Fruit fly (Drosophila melanogaster) whole organism, embryonic: ENCODE data around the gene Targ3.

Experiments
- Adf1 ChIP-seq: fragments of 200-800 bp; sonication (Bioruptor generic); IDR thresholded peaks from 2 replicates; pipeline ENCODE4 v1.3.6; 2022; ENCODE audit warnings: missing biosample characterization, missing genetic modification characterization
- Aef1 ChIP-seq: fragments of 200-800 bp; sonication (Bioruptor generic); IDR thresholded peaks from 3 replicates; pipeline ENCODE4 v1.3.6; 2022; ENCODE audit warnings: missing biosample characterization, missing genetic modification characterization
- Atf6 ChIP-seq: fragments of 200-800 bp; sonication (Bioruptor generic); IDR thresholded peaks from 2 replicates; pipeline ENCODE4 v1.3.6; 2022; ENCODE audit warnings: missing biosample characterization, missing genetic modification characterization
- B-H1 ChIP-seq: fragments of 200-800 bp; sonication (Bioruptor generic); IDR thresholded peaks from 3 replicates; pipeline ENCODE4 v1.3.6; 2022; ENCODE audit warnings: missing biosample characterization, missing genetic modification characterization
- Bdp1 ChIP-seq: fragments of 200-800 bp; sonication (Bioruptor generic); optimal IDR thresholded peaks from 3 replicates; lab custom pipeline; 2016; ENCODE audit warnings: missing biosample characterization, missing genetic modification characterization
- CG10654 ChIP-seq: fragments of 200-800 bp; sonication (Bioruptor generic); optimal IDR thresholded peaks from 2 replicates; lab custom pipeline; 2016; ENCODE audit warnings: missing biosample characterization, missing genetic modification characterization
- CG14050 ChIP-seq: fragments of 200-800 bp; sonication (Bioruptor generic); IDR thresholded peaks from 3 replicates; pipeline ENCODE4 v1.3.6; 2022; ENCODE audit warnings: missing biosample characterization, missing genetic modification characterization
- CG14710 ChIP-seq: fragments of 200-800 bp; sonication (Bioruptor generic); optimal IDR thresholded peaks from 3 replicates; lab custom pipeline; 2019; ENCODE audit warnings: missing biosample characterization, mild to moderate bottlenecking, missing genetic modification characterization, moderate library complexity
- CG17829 ChIP-seq: fragments of 200-800 bp; optimal IDR thresholded peaks from 2 replicates; lab custom pipeline; 2019; ENCODE audit warnings: missing biosample characterization, mild to moderate bottlenecking, missing genetic modification characterization, moderate library complexity
- CG18011 ChIP-seq: fragments of 200-800 bp; sonication (Bioruptor generic); optimal IDR thresholded peaks from 2 replicates; lab custom pipeline; 2017; ENCODE audit warnings: missing biosample characterization, missing genetic modification characterization, mild to moderate bottlenecking, moderate library complexity, missing genotype
- CG18476 ChIP-seq: fragments of 200-800 bp; sonication (Bioruptor generic); optimal IDR thresholded peaks from 2 replicates; lab custom pipeline; 2016; ENCODE audit warnings: missing biosample characterization, mild to moderate bottlenecking, missing genetic modification characterization
- CG2199 ChIP-seq: fragments of 200-800 bp; sonication (Bioruptor generic); IDR thresholded peaks from 3 replicates; pipeline ENCODE4 v1.3.6; 2022; ENCODE audit warnings: missing biosample characterization, missing genetic modification characterization
- CG34224 ChIP-seq: fragments of 200-800 bp; sonication (Bioruptor generic); IDR thresholded peaks from 3 replicates; pipeline ENCODE4 v1.3.6; 2022; ENCODE audit warnings: missing biosample characterization, missing genetic modification characterization; ENCODE audit not compliant: partially characterized antibody
- CG34376 ChIP-seq: fragments of 200-800 bp; sonication (Bioruptor generic); optimal IDR thresholded peaks from 2 replicates; lab custom pipeline; 2018; ENCODE audit warnings: missing biosample characterization, mild to moderate bottlenecking, missing genetic modification characterization
- CG34422 ChIP-seq: fragments of 200-800 bp; sonication (Bioruptor generic); IDR thresholded peaks from 3 replicates; pipeline ENCODE4 v1.3.6; 2022; ENCODE audit warnings: missing biosample characterization, missing genetic modification characterization
- CG3838 ChIP-seq: fragments of 200-800 bp; sonication (Bioruptor generic); optimal IDR thresholded peaks from 3 replicates; lab custom pipeline; 2016; ENCODE audit warnings: missing biosample characterization, missing genetic modification characterization
- CG4617 ChIP-seq: fragments of 200-800 bp; sonication (Bioruptor generic); optimal IDR thresholded peaks from 3 replicates; lab custom pipeline; 2016; ENCODE audit warnings: missing biosample characterization, missing genetic modification characterization, borderline replicate concordance
- CG6683 ChIP-seq: fragments of 200-800 bp; sonication (Bioruptor generic); optimal IDR thresholded peaks from 2 replicates; lab custom pipeline; 2017; ENCODE audit warnings: missing biosample characterization, mild to moderate bottlenecking, missing genetic modification characterization, missing genetic modification reagents
- CG6765 ChIP-seq: fragments of 200-800 bp; sonication (Bioruptor generic); optimal IDR thresholded peaks from 3 replicates; lab custom pipeline; 2017; ENCODE audit warnings: missing biosample characterization, mild to moderate bottlenecking, missing genetic modification characterization
- CG7987 ChIP-seq: fragments of 200-800 bp; sonication (Bioruptor generic); optimal IDR thresholded peaks from 2 replicates; lab custom pipeline; 2018; ENCODE audit warnings: missing biosample characterization, mild to moderate bottlenecking, missing genetic modification characterization, moderate library complexity
- CG9609 ChIP-seq: fragments of 200-800 bp; sonication (Bioruptor generic); optimal IDR thresholded peaks from 3 replicates; lab custom pipeline; 2016; ENCODE audit warnings: missing biosample characterization, missing genetic modification characterization
- CG9797 ChIP-seq: fragments of 200-800 bp; sonication (Bioruptor generic); optimal IDR thresholded peaks from 3 replicates; lab custom pipeline; 2018; ENCODE audit warnings: missing biosample characterization, mild to moderate bottlenecking, missing genetic modification characterization
- CG9876 ChIP-seq: fragments of 200-800 bp; sonication (Bioruptor generic); optimal IDR thresholded peaks from 2 replicates; lab custom pipeline; 2016; ENCODE audit warnings: missing biosample characterization, missing genetic modification characterization
- CkIIα-i1 ChIP-seq: fragments of 200-800 bp; sonication (Bioruptor generic); IDR thresholded peaks from 2 replicates; pipeline ENCODE4 v1.3.6; 2022; ENCODE audit warnings: missing biosample characterization, missing genetic modification characterization
- Dp ChIP-seq: fragments of 200-800 bp; sonication (Bioruptor generic); optimal IDR thresholded peaks from 2 replicates; lab custom pipeline; 2018; ENCODE audit warnings: missing biosample characterization, mild to moderate bottlenecking, missing genetic modification characterization, moderate library complexity
- E2f2 ChIP-seq: fragments of 200-800 bp; sonication (Bioruptor generic); IDR thresholded peaks from 2 replicates; pipeline ENCODE4 v1.3.6; 2022; ENCODE audit warnings: missing biosample characterization, missing genetic modification characterization
- Ets97D ChIP-seq: fragments of 200-800 bp; sonication (Bioruptor generic); optimal IDR thresholded peaks from 3 replicates; lab custom pipeline; 2016; ENCODE audit warnings: missing biosample characterization, missing genetic modification characterization
- Lim3 ChIP-seq: fragments of 200-800 bp; sonication (Bioruptor generic); IDR thresholded peaks from 2 replicates; pipeline ENCODE4 v1.3.6; 2022; ENCODE audit warnings: missing biosample characterization, missing genetic modification characterization
- Meics ChIP-seq: fragments of 200-800 bp; sonication (Bioruptor generic); optimal IDR thresholded peaks from 2 replicates; lab custom pipeline; 2017; ENCODE audit warnings: missing biosample characterization, mild to moderate bottlenecking, missing genetic modification characterization
- Myb ChIP-seq: fragments of 200-800 bp; sonication (Bioruptor generic); optimal IDR thresholded peaks from 2 replicates; lab custom pipeline; 2016; ENCODE audit warnings: missing biosample characterization, missing genetic modification characterization
- NFAT ChIP-seq: fragments of 200-800 bp; sonication (Bioruptor generic); IDR thresholded peaks from 2 replicates; pipeline ENCODE4 v1.3.6; 2022; ENCODE audit warnings: missing biosample characterization, missing genetic modification characterization
- NfI ChIP-seq: fragments of 200-800 bp; sonication (Bioruptor generic); optimal IDR thresholded peaks from 3 replicates; lab custom pipeline; 2018; ENCODE audit warnings: missing biosample characterization, mild to moderate bottlenecking, missing genetic modification characterization, moderate library complexity
- Ptx1 ChIP-seq: fragments of 200-800 bp; sonication (Bioruptor generic); IDR thresholded peaks from 2 replicates; pipeline ENCODE4 v1.3.6; 2022; ENCODE audit warnings: missing biosample characterization, missing genetic modification characterization
- Rfx ChIP-seq: fragments of 200-800 bp; sonication (Bioruptor generic); IDR thresholded peaks from 2 replicates; pipeline ENCODE4 v1.3.6; 2022; ENCODE audit warnings: missing biosample characterization, missing genetic modification characterization
- Sry-δ ChIP-seq: fragments of 200-800 bp; sonication (Bioruptor generic); optimal IDR thresholded peaks from 2 replicates; lab custom pipeline; 2016; ENCODE audit warnings: missing biosample characterization, missing genetic modification characterization
- Trl ChIP-seq, 3 experiments: fragments of >200 bp in 2 of 3; fragments of 200-800 bp in 1 of 3; sonication (Bioruptor generic) in 1 of 3; optimal IDR thresholded peaks; 2 replicates in 1 of 3; 3 replicates in 2 of 3; lab custom pipeline; 2016 to 2017; ENCODE audit warnings: missing biosample characterization in 1 of 3, missing genetic modification characterization in 1 of 3
- Usf ChIP-seq: fragments of 200-800 bp; sonication (Bioruptor generic); optimal IDR thresholded peaks from 2 replicates; lab custom pipeline; 2017; ENCODE audit warnings: missing genotype, missing biosample characterization, missing genetic modification characterization
- bigmax ChIP-seq: fragments of 200-800 bp; sonication (Bioruptor generic); optimal IDR thresholded peaks from 2 replicates; lab custom pipeline; 2018; ENCODE audit warnings: missing biosample characterization, mild to moderate bottlenecking, missing genetic modification characterization
- cg ChIP-seq: fragments of 200-800 bp; sonication (Bioruptor generic); optimal IDR thresholded peaks from 3 replicates; lab custom pipeline; 2019; ENCODE audit warnings: missing biosample characterization, mild to moderate bottlenecking, missing genetic modification characterization, moderate library complexity
- ftz-f1 ChIP-seq: fragments of 200-800 bp; sonication (Bioruptor generic); optimal IDR thresholded peaks from 2 replicates; lab custom pipeline; 2016; ENCODE audit warnings: missing biosample characterization, missing genetic modification characterization
- grau ChIP-seq: fragments of 200-800 bp; optimal IDR thresholded peaks from 3 replicates; lab custom pipeline; 2019; ENCODE audit warnings: missing biosample characterization, mild to moderate bottlenecking, missing genetic modification characterization, moderate library complexity
- klu ChIP-seq: fragments of 200-800 bp; sonication (Bioruptor generic); IDR thresholded peaks from 2 replicates; pipeline ENCODE4 v1.3.6; 2022; ENCODE audit warnings: missing biosample characterization, missing genetic modification characterization
- lbe ChIP-seq: fragments of 200-800 bp; sonication (Bioruptor generic); optimal IDR thresholded peaks from 2 replicates; lab custom pipeline; 2016; ENCODE audit warnings: missing biosample characterization, mild to moderate bottlenecking, missing genetic modification characterization
- mirr ChIP-seq: fragments of 200-800 bp; sonication (Bioruptor generic); optimal IDR thresholded peaks from 3 replicates; lab custom pipeline; 2018; ENCODE audit warnings: missing biosample characterization, mild to moderate bottlenecking, missing genetic modification characterization
- nerfin-1 ChIP-seq: fragments of 200-800 bp; sonication (Bioruptor generic); optimal IDR thresholded peaks from 3 replicates; lab custom pipeline; 2019; ENCODE audit warnings: missing biosample characterization, mild to moderate bottlenecking, missing genetic modification characterization, moderate library complexity
- repo ChIP-seq: fragments of 200-800 bp; sonication (Bioruptor generic); optimal IDR thresholded peaks from 2 replicates; lab custom pipeline; 2016; ENCODE audit warnings: missing biosample characterization, missing genetic modification characterization
- sd ChIP-seq: fragments of 200-800 bp; sonication (Bioruptor generic); optimal IDR thresholded peaks from 3 replicates; lab custom pipeline; 2018; ENCODE audit warnings: missing biosample characterization, mild to moderate bottlenecking, missing genetic modification characterization, moderate library complexity
- slou ChIP-seq: fragments of 200-800 bp; sonication (Bioruptor generic); optimal IDR thresholded peaks from 3 replicates; lab custom pipeline; 2016; ENCODE audit warnings: missing biosample characterization, missing genetic modification characterization
- sug ChIP-seq: fragments of 200-800 bp; optimal IDR thresholded peaks from 2 replicates; lab custom pipeline; 2019; ENCODE audit warnings: missing biosample characterization, mild to moderate bottlenecking, missing genetic modification characterization, moderate library complexity
- yki ChIP-seq: fragments of >200 bp; optimal IDR thresholded peaks from 3 replicates; lab custom pipeline; 2018

Gene Targ3

dm6 chr3L:21175531-21176271 lies 20.9 kb upstream of the Targ3 start (continued):
- 0 out of 2 replicates have a peak, but pooled peaks have one; percentile 30 for TF ChIP-seq Rfx (GFP tag; lab: Robert Waterston, UW)
- peak; percentile 50 for TF ChIP-seq nerfin-1 (tag; lab: Kevin White, UChicago)
- TF ChIP-seq Adf1, result peak; percentile 35; the same call in 1 of the 2 replicates
- peak; percentile 70 for TF ChIP-seq Ets97D (GFP tag; lab: Kevin White, UChicago)
- TF ChIP-seq Atf6 (GFP tag; lab: Robert Waterston, UW), result 0 out of 2 replicates have a peak, but pooled peaks have one; percentile 9
- peak; percentile 60 for TF ChIP-seq E2f2 (GFP tag; lab: Robert Waterston, UW)
- TF ChIP-seq yki (lab: Kevin White, UChicago), result no peak
- TF ChIP-seq CG9797 (GFP tag; lab: Kevin White, UChicago), result peak; percentile 97
- peak; percentile 65 for TF ChIP-seq CG14710 (tag; lab: Kevin White, UChicago)
- TF ChIP-seq slou (GFP tag; lab: Kevin White, UChicago), result no peak
- TF ChIP-seq Sry-δ (GFP tag; lab: Kevin White, UChicago), result peak; percentile 66
- TF ChIP-seq CG9609 (GFP tag; lab: Kevin White, UChicago), result no peak
- no peak for TF ChIP-seq NfI (GFP tag; lab: Kevin White, UChicago)
- no peak for TF ChIP-seq repo (GFP tag; lab: Kevin White, UChicago)
- TF ChIP-seq Myb (GFP tag; lab: Kevin White, UChicago), result peak; percentile 99
- no peak for TF ChIP-seq CG7987 (GFP tag; lab: Kevin White, UChicago)
- no peak for TF ChIP-seq NFAT (GFP tag; lab: Robert Waterston, UW)
- no peak for TF ChIP-seq Usf
- TF ChIP-seq CG18011 (GFP tag; lab: Kevin White, UChicago), result no peak
- TF ChIP-seq CG6765, result no peak
- no peak for TF ChIP-seq Meics
- no peak for TF ChIP-seq Ptx1
- peak; percentile 33 for TF ChIP-seq CG17829 (tag; lab: Kevin White, UChicago)
- TF ChIP-seq CG3838 (GFP tag; lab: Kevin White, UChicago), result no peak
- TF ChIP-seq Lim3 (GFP tag; lab: Robert Waterston, UW), result no peak
- TF ChIP-seq CG4617 (GFP tag; lab: Kevin White, UChicago), result peak; percentile 82
- TF ChIP-seq grau (tag; lab: Kevin White, UChicago), result peak; percentile 12
- peak; percentile 56 for TF ChIP-seq Dp (GFP tag; lab: Kevin White, UChicago)
- no peak for TF ChIP-seq CG14050 (GFP tag; lab: Robert Waterston, UW)
- TF ChIP-seq klu (GFP tag; lab: Robert Waterston, UW), result no peak
- TF ChIP-seq CG9876, result no peak
- no peak for TF ChIP-seq CG2199 (GFP tag; lab: Robert Waterston, UW)
- no peak for TF ChIP-seq CG18476 (GFP tag; lab: Kevin White, UChicago)
- TF ChIP-seq sd (tag; lab: Kevin White, UChicago), result peak; percentile 85
- no peak for TF ChIP-seq lbe (GFP tag; lab: Kevin White, UChicago)

dm6 chr3L:21176276-21176934 lies 20.2 kb upstream of the Targ3 start:
- TF ChIP-seq CG34376 (GFP tag; lab: Kevin White, UChicago) (peak; percentile 21), Bdp1 (no peak), cg (GFP tag; lab: Kevin White, UChicago) (peak; percentile 48), CkIIα-i1 (no peak), sug (tag; lab: Kevin White, UChicago) (peak; percentile 45), B-H1 (no peak), Trl (optimal IDR thresholded peaks at IDR 0.05; lab: Kevin White, UChicago) (peak in 1 of 2 experiments; percentile 52), Trl (GFP tag; optimal IDR thresholded peaks at IDR 0.05; lab: Kevin White, UChicago) (no peak), CG10654 (GFP tag; lab: Kevin White, UChicago) (no peak), ftz-f1 (GFP tag; lab: Kevin White, UChicago) (peak; percentile 24), CG34422 (GFP tag; lab: Robert Waterston, UW) (peak; percentile 13; the same call in 1 of the 3 replicates), Aef1 (GFP tag; lab: Robert Waterston, UW) (no peak), CG6683 (GFP tag; lab: Kevin White, UChicago) (no peak), mirr (GFP tag; lab: Kevin White, UChicago) (peak; percentile 21), CG34224 (0 out of 3 replicates have a peak, but pooled peaks have one; percentile 46), bigmax (GFP tag; lab: Kevin White, UChicago) (peak; percentile 82)
